Fruit fly (Drosophila melanogaster): ENCODE results near the gene dmt.

DNA sequence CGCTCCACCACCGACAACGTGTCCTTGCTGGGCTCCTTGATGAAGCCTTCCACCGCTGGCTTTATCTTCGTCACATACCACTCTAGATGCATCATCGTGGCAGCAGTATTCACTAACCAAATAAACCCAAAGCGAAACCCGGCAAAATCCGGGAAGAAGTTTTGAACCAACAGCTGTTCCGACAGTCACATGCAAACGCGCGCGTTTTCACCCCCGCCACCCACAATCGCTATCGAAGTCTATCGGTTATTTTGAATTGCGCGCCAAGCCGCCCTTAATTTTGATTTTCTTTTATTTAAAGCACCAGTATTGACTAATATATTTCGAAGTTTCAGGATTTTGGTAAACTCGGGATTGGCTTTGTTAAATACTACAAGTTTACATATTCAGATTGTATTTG lies 43.5 kb downstream of the dmt start, which contains the start of gene Tti1:
- TF ChIP-seq fkh (GFP tag; optimal IDR thresholded peaks at IDR 0.05) (no peak), Hr38 (GFP tag; optimal IDR thresholded peaks at IDR 0.05) (no peak), CG6276 (GFP tag; optimal IDR thresholded peaks at IDR 0.05) (no peak), CG16779 (tag; optimal IDR thresholded peaks at IDR 0.05) (no peak), Ets21C (GFP tag; optimal IDR thresholded peaks at IDR 0.05) (no peak), Eip78C (GFP tag) (no peak), net (GFP tag; optimal IDR thresholded peaks at IDR 0.05) (no peak), Hr39 (GFP tag; optimal IDR thresholded peaks at IDR 0.05) (no peak), vri (GFP tag; optimal IDR thresholded peaks at IDR 0.05) (no peak), Eip93F (GFP tag; optimal IDR thresholded peaks at IDR 0.05) (no peak), Hr4 (GFP tag; optimal IDR thresholded peaks at IDR 0.05) (no peak)

Data from whole organism, prepupa.